Worm (Caenorhabditis elegans) whole organism, midembryonic: ENCODE results near the gene Y75B8A.19.

Source experiments
- T22C8.4 ChIP-seq: fragments of 200-800 bp; sonication (Bioruptor generic); IDR thresholded peaks from 2 replicates; pipeline ENCODE4 v1.3.6; 2022; ENCODE audit warnings: missing genetic modification characterization, missing compliant biosample characterization
- cog-1 ChIP-seq: sonication (generic microtip); optimal IDR thresholded peaks from 2 replicates; lab custom pipeline; 2016; ENCODE audit warnings: missing genetic modification characterization, missing compliant biosample characterization
- flt-1 ChIP-seq: fragments of 200-800 bp; sonication (Bioruptor generic); IDR thresholded peaks from 2 replicates; pipeline ENCODE4 v1.3.6; 2022; ENCODE audit warnings: missing genetic modification characterization, missing compliant biosample characterization
- klf-2 ChIP-seq: fragments of 200-800 bp; sonication (Bioruptor generic); conservative IDR thresholded peaks from 2 replicates; pipeline ENCODE4 v1.3.6; 2022; ENCODE audit warnings: missing genetic modification reagents, missing genetic modification characterization, missing compliant biosample characterization
- med-1 ChIP-seq: sonication (generic microtip); optimal IDR thresholded peaks from 2 replicates; lab custom pipeline; 2017; ENCODE audit warnings: missing genetic modification characterization, mild to moderate bottlenecking, missing compliant biosample characterization, antibody characterized with exemption, missing genetic modification reagents; ENCODE audit not compliant: insufficient read depth
- ref-1 ChIP-seq: fragments of 200-800 bp; sonication (Bioruptor generic); conservative IDR thresholded peaks from 2 replicates; pipeline ENCODE4 v1.3.6; 2022; ENCODE audit warnings: missing genetic modification reagents, missing genetic modification characterization, missing compliant biosample characterization
- tab-1 ChIP-seq: fragments of 200-800 bp; sonication (Bioruptor generic); IDR thresholded peaks from 2 replicates; pipeline ENCODE4 v1.3.6; 2022; ENCODE audit warnings: missing genetic modification characterization, missing compliant biosample characterization
- ztf-23 ChIP-seq: fragments of 200-800 bp; sonication (Bioruptor generic); IDR thresholded peaks from 2 replicates; pipeline ENCODE4 v1.3.6; 2022; ENCODE audit warnings: missing genetic modification reagents, missing genetic modification characterization, missing compliant biosample characterization
- ztf-29 ChIP-seq: fragments of 200-800 bp; sonication (Bioruptor generic); IDR thresholded peaks from 2 replicates; pipeline ENCODE4 v1.3.6; 2022; ENCODE audit warnings: missing genetic modification reagents, missing genetic modification characterization, missing compliant biosample characterization

The Y75B8A.19 gene

DNA sequence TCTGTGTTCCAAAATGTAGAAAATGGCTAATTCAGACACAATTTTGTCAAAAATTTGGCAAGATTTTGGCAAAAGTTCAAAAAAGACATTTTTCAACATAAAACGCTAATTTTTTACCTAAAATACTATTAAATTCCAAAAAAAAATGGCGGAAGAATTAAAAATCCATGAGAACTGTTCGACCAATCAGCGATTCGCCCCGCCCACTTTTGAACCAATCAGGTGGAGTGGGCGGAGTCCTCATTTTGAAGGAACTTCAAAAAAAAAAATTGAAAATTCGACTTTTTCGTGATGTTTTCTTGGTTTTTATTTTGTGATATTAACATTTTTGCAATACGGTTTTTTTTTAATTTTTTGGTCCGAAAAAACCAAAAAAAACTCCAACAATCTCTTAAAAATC is 1.5 kb downstream of the Y75B8A.19 start:
- TF ChIP-seq ref-1 (no peak), cog-1 (tag; lab: Kevin White, UChicago) (no peak), tab-1 (GFP tag; lab: Robert Waterston, UW) (no peak), klf-2 (GFP tag; lab: Robert Waterston, UW) (no peak)

DNA sequence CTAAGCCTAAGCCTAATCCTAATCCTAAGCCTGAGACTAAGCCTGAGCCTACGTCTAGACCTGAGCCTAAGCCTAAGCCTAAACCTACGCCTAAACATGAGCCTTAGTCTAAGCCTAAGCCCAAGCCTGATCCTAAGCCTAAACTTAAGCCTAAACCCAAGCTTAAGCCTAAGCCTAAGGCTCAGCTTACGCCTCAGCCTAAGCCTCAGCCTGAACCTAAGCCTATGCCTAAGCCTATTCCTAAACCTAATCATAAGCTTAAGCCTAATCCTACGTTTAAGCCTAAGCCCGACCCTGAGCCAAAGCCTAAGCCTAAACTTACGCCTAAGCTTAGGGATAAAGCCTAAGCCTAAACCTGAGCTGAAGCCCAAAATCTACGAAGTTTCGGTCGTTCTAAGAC is 3.8 kb downstream of the Y75B8A.19 start:
- no peak for TF ChIP-seq klf-2 (GFP tag; lab: Robert Waterston, UW)
- TF ChIP-seq ztf-29, result no peak
- no peak for TF ChIP-seq ztf-23 (GFP tag; lab: Robert Waterston, UW)
- no peak for TF ChIP-seq T22C8.4 (GFP tag; lab: Robert Waterston, UW)
- no peak for TF ChIP-seq tab-1 (GFP tag; lab: Robert Waterston, UW)
- TF ChIP-seq cog-1 (tag; lab: Kevin White, UChicago), result no peak
- TF ChIP-seq ref-1, result no peak
- no peak for TF ChIP-seq med-1 (GFP tag; lab: Kevin White, UChicago)
- TF ChIP-seq flt-1 (GFP tag; lab: Robert Waterston, UW), result no peak

DNA sequence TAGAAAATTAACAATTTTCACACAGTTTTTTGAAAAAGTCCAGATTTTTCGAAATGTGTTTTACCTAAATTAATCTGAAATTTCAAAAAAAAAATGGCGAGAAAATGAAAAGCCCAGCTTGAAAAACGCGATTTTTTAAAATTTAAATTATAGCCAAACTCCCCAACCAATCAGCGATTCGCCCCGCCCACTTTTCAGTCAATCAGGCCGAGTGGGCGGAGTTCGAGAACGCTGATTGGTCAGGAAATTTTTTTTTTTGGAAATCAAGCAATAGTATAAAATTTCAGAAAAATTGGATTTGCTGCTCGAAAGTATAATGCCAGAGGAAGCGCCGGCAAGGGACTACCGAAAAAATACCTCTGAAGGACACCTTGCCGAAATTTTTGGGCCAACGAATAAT is 5.1 kb downstream of the Y75B8A.19 start:
- TF ChIP-seq ztf-29, result no peak
- no peak for TF ChIP-seq T22C8.4 (GFP tag; lab: Robert Waterston, UW)
- TF ChIP-seq med-1 (GFP tag; lab: Kevin White, UChicago), result no peak
- no peak for TF ChIP-seq klf-2 (GFP tag; lab: Robert Waterston, UW)

DNA sequence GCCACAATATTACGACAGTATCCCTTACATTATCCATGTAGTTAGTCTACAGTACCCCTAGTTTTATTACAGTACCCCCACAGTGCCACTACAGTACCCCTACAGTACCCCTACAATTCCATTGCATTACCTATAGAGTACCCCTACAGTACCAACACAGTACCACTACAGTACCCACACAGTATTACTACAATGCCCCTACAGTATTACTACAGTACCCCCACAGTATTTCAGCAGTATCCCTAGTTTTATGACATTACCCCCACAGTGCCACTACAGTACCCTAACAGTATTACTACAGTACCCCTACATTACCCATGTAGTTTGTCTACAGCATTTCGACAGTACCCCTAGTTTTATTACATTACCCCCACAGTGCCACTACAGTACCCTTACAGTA is 7.1 kb downstream of the Y75B8A.19 start:
- TF ChIP-seq klf-2 (GFP tag; lab: Robert Waterston, UW) (no peak), ztf-29 (no peak), ztf-23 (GFP tag; lab: Robert Waterston, UW) (no peak), T22C8.4 (GFP tag; lab: Robert Waterston, UW) (no peak), ref-1 (no peak)

DNA sequence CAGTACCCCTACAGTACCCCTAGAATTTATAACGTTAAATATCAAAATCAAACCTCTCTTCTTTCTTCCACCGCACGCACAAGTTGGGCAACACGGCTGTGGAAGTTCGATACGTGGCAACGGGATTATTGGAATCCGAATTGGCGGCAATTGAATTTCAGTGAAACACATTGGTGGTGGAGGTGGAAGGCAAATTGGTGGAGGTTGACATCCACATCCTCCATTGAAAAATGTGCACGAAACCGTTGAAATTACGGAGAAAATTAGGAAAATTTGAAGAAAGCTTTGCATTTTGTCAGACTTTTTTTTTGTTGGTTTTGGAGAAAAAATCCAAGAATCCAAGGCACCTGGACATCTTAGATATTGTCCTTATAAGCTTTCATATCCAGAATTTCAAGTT is 8.9 kb downstream of the Y75B8A.19 start:
- no peak for TF ChIP-seq ref-1
- no peak for TF ChIP-seq ztf-29

DNA sequence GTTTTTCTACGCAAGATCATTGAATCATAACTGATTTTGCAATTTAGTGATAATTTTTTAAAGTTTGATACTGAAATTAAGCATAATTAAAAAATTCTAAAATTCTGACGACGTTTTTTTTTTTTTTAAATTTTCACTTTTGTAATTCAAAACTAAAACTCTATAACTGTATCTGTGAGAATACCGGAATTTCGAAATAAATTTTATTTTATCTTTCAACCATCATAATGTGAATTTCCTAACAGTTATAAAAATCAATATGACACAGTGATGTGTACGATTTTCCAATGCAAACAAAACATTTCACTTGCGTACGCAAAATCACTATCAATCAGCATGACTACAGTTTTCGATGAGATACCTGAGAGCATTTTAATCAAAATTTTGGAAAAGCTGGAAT is 9.5 kb downstream of the Y75B8A.19 start, which contains the start of the genes grl-15 and fbxa-89:
TSS of gene grl-15 (minus strand) at position 101 of the 400 bp plus-strand sequence.
TSS of gene fbxa-89 (plus strand) at position 271 of the 400 bp plus-strand sequence.
- TF ChIP-seq cog-1 (tag; lab: Kevin White, UChicago), result no peak
- TF ChIP-seq T22C8.4 (GFP tag; lab: Robert Waterston, UW), result no peak
- no peak for TF ChIP-seq klf-2 (GFP tag; lab: Robert Waterston, UW)
- no peak for TF ChIP-seq flt-1 (GFP tag; lab: Robert Waterston, UW)
- no peak for TF ChIP-seq ztf-29
- no peak for TF ChIP-seq ref-1

DNA sequence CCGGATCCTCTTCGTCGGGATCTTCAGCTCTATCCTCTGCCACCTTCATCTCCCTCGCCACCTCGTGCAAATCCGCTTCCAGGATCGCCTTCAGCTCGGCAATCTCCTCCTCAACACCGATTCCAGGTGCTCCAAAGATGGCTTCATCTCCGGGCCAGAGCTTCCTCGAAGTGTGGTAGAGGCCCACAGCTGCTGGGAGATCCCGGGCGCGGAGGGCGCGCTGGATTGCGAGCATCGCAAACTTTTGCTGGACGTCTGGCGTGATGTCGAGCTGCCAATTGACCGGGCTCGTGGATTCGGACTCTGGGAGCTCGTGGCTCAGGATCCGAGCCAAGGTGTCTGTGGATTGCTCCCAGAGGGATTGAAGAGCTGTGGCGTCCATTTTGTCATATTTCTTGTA is 19.1 kb downstream of the Y75B8A.19 start:
- TF ChIP-seq flt-1 (GFP tag; lab: Robert Waterston, UW), result no peak
- TF ChIP-seq ztf-23 (GFP tag; lab: Robert Waterston, UW), result no peak
- TF ChIP-seq tab-1 (GFP tag; lab: Robert Waterston, UW), result no peak
- TF ChIP-seq ztf-29, result no peak
- TF ChIP-seq klf-2 (GFP tag; lab: Robert Waterston, UW), result no peak
- TF ChIP-seq med-1 (GFP tag; lab: Kevin White, UChicago), result no peak
- TF ChIP-seq T22C8.4 (GFP tag; lab: Robert Waterston, UW), result no peak
- no peak for TF ChIP-seq cog-1 (tag; lab: Kevin White, UChicago)
- TF ChIP-seq ref-1, result no peak

DNA sequence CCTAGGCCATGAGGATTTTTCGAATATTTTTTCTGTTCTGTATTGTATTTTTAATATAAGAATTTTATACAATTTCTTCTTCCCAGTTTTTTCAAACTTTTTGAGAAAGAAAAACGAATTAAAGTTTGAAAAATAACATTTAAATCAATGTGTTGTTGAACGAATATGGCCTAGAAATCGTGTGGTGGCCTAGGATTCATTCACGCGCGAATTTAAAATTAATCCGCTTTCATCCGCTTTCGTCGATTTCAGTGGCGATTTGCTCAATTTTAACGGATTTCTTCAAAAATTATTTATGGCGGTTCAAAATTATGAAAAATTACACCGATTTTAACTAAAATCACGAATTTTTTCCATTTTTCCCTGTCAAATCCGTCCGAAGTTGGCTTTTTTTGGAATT is 20.9 kb downstream of the Y75B8A.19 start:
- TF ChIP-seq ztf-23 (GFP tag; lab: Robert Waterston, UW) (no peak), ztf-29 (no peak), ref-1 (no peak), T22C8.4 (GFP tag; lab: Robert Waterston, UW) (no peak), cog-1 (tag; lab: Kevin White, UChicago) (no peak), med-1 (GFP tag; lab: Kevin White, UChicago) (no peak), tab-1 (GFP tag; lab: Robert Waterston, UW) (no peak), flt-1 (GFP tag; lab: Robert Waterston, UW) (no peak), klf-2 (GFP tag; lab: Robert Waterston, UW) (no peak)

DNA sequence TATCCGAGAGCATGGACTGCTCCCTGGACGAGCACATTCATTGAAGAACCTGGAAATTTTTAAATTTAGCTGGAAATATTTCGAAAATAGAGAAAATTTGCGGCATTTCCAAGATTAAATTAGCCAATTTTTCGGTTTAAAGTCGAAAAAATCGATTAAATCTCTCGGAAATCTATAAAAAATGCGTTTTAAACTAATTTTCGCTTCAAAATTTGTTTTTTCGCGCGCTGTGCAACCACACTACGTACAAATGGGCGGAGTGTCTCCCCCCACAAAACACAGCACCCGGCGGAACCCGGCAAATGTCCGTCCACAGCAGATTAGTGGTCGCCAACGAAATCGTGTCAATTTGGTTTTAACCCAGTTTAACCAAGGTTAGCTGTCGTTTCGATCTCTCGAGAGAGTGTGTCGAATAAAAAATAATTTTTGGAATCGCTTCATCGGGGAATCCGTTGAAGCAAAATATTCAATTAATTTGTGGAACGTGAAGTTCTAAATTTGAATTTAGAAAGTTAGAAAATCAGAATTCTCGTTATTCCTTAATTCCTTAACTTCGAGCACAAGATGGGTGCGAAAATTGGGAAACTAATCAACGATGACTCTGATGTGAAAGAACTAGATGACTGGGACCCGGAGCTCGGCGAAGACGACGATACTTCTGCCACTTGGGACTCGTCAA is 23.8 kb downstream of the Y75B8A.19 start, which contains the start of the genes tim-1 and Y75B8A.23:
TSS of gene tim-1 (minus strand) at position 51 of the 679 bp plus-strand sequence.
TSS of gene Y75B8A.23 (plus strand) at position 547 of the 679 bp plus-strand sequence.
- TF ChIP-seq flt-1 (GFP tag; lab: Robert Waterston, UW), result peak; percentile 67
- TF ChIP-seq med-1 (GFP tag; lab: Kevin White, UChicago), result no peak
- no peak for TF ChIP-seq tab-1 (GFP tag; lab: Robert Waterston, UW)
- no peak for TF ChIP-seq ref-1
- TF ChIP-seq ztf-29, result no peak
- TF ChIP-seq cog-1 (tag; lab: Kevin White, UChicago), result peak; percentile 60
- no peak for TF ChIP-seq klf-2 (GFP tag; lab: Robert Waterston, UW)
- TF ChIP-seq ztf-23 (GFP tag; lab: Robert Waterston, UW), result peak; percentile 64; the same call in 1 of the 2 replicates
- 0 out of 2 replicates have a peak, but pooled peaks have one; percentile 16 for TF ChIP-seq T22C8.4 (GFP tag; lab: Robert Waterston, UW)

DNA sequence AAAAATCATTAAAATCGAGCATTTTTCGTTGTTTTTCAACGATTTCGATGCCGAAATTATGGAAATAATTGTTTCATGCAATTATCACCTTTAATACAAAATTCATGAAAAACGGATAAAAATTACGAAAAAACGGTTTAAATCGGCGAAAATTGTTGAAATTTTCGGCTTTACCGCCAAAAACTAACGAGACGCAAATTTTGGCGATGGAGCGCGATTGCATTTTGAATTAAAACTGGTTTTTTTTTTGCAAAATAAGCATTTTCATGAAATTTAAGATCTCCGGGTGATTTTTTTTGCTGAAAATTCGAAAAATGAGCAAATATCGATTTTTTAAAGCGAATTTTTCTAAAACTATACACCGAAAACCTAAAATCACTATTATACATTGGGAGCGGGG is 24.7 kb downstream of the Y75B8A.19 start:
- TF ChIP-seq med-1 (GFP tag; lab: Kevin White, UChicago) (no peak), klf-2 (GFP tag; lab: Robert Waterston, UW) (no peak), ztf-23 (GFP tag; lab: Robert Waterston, UW) (no peak), tab-1 (GFP tag; lab: Robert Waterston, UW) (no peak), cog-1 (tag; lab: Kevin White, UChicago) (no peak), T22C8.4 (GFP tag; lab: Robert Waterston, UW) (no peak), flt-1 (GFP tag; lab: Robert Waterston, UW) (no peak), ref-1 (no peak), ztf-29 (no peak)
